Fruit fly (Drosophila melanogaster) whole organism, embryonic: ENCODE results near the gene Bub1.

Source experiments
- Asciz ChIP-seq: fragments of 200-800 bp; sonication (Bioruptor generic); optimal IDR thresholded peaks from 2 replicates; lab custom pipeline; 2017; ENCODE audit warnings: missing biosample characterization, mild to moderate bottlenecking, missing genetic modification characterization, missing genetic modification reagents
- Bteb2 ChIP-seq: fragments of 200-800 bp; sonication (Bioruptor generic); optimal IDR thresholded peaks from 2 replicates; lab custom pipeline; 2016; ENCODE audit warnings: missing biosample characterization, missing genetic modification characterization
- CG12659 ChIP-seq: fragments of 200-800 bp; sonication (Bioruptor generic); optimal IDR thresholded peaks from 3 replicates; lab custom pipeline; 2017; ENCODE audit warnings: mild to moderate bottlenecking, missing biosample characterization, missing genetic modification reagents, missing genetic modification characterization
- CG12942 ChIP-seq: fragments of 200-800 bp; sonication (Bioruptor generic); optimal IDR thresholded peaks from 3 replicates; lab custom pipeline; 2016; ENCODE audit warnings: missing biosample characterization, missing genetic modification characterization
- CG17385 ChIP-seq: fragments of 200-800 bp; sonication (Bioruptor generic); optimal IDR thresholded peaks from 3 replicates; lab custom pipeline; 2018; ENCODE audit warnings: missing biosample characterization, mild to moderate bottlenecking, missing genetic modification characterization
- CG17568 ChIP-seq: fragments of 200-800 bp; sonication (Bioruptor generic); optimal IDR thresholded peaks from 2 replicates; lab custom pipeline; 2018; ENCODE audit warnings: missing biosample characterization, mild to moderate bottlenecking, missing genetic modification characterization, moderate library complexity
- CG17612 ChIP-seq: fragments of 200-800 bp; sonication (Bioruptor generic); IDR thresholded peaks from 2 replicates; pipeline ENCODE4 v1.3.6; 2022; ENCODE audit warnings: missing biosample characterization, missing genetic modification characterization
- CG18011 ChIP-seq: fragments of 200-800 bp; sonication (Bioruptor generic); optimal IDR thresholded peaks from 2 replicates; lab custom pipeline; 2017; ENCODE audit warnings: missing biosample characterization, missing genetic modification characterization, mild to moderate bottlenecking, moderate library complexity, missing genotype
- CG30403 ChIP-seq: fragments of 200-800 bp; sonication (Bioruptor generic); optimal IDR thresholded peaks from 3 replicates; lab custom pipeline; 2016; ENCODE audit warnings: missing biosample characterization, missing genetic modification characterization
- CG31365 ChIP-seq: fragments of 200-800 bp; sonication (Bioruptor generic); optimal IDR thresholded peaks from 2 replicates; lab custom pipeline; 2018; ENCODE audit warnings: missing biosample characterization, mild to moderate bottlenecking, missing genetic modification characterization
- CG31441 ChIP-seq: fragments of 200-800 bp; sonication (Bioruptor generic); IDR thresholded peaks from 2 replicates; pipeline ENCODE4 v1.3.6; 2022; ENCODE audit warnings: missing biosample characterization, missing genetic modification characterization
- CG32532 ChIP-seq: fragments of 200-800 bp; sonication (Bioruptor generic); IDR thresholded peaks from 2 replicates; pipeline ENCODE4 v1.3.6; 2022; ENCODE audit warnings: missing biosample characterization, missing genetic modification characterization
- CG4707 ChIP-seq: fragments of 200-800 bp; sonication (Bioruptor generic); optimal IDR thresholded peaks from 2 replicates; lab custom pipeline; 2018; ENCODE audit warnings: missing biosample characterization, mild to moderate bottlenecking, missing genetic modification characterization, moderate library complexity
- CG9437 ChIP-seq: fragments of 200-800 bp; sonication (Bioruptor generic); optimal IDR thresholded peaks from 2 replicates; lab custom pipeline; 2018; ENCODE audit warnings: missing biosample characterization, mild to moderate bottlenecking, missing genetic modification characterization
- Dfd ChIP-seq, 2 experiments: fragments of >200 bp; optimal IDR thresholded peaks; 2 replicates each; lab custom pipeline; 2017; ENCODE audit warnings: missing biosample characterization in 2 of 2, missing genetic modification characterization in 2 of 2
- Dip2 ChIP-seq: fragments of 200-800 bp; sonication (Bioruptor generic); IDR thresholded peaks from 2 replicates; pipeline ENCODE4 v1.3.6; 2022; ENCODE audit warnings: missing biosample characterization, missing genetic modification characterization
- E2f2 ChIP-seq: fragments of 200-800 bp; sonication (Bioruptor generic); IDR thresholded peaks from 2 replicates; pipeline ENCODE4 v1.3.6; 2022; ENCODE audit warnings: missing biosample characterization, missing genetic modification characterization
- Hmx ChIP-seq: fragments of 200-800 bp; sonication (Bioruptor generic); optimal IDR thresholded peaks from 2 replicates; lab custom pipeline; 2016; ENCODE audit warnings: missing biosample characterization, missing genetic modification characterization
- Max ChIP-seq: fragments of 200-800 bp; sonication (Bioruptor generic); optimal IDR thresholded peaks from 2 replicates; lab custom pipeline; 2016; ENCODE audit warnings: missing biosample characterization, mild to moderate bottlenecking, missing genetic modification characterization
- NC2β ChIP-seq: fragments of 200-800 bp; sonication (Bioruptor generic); optimal IDR thresholded peaks from 2 replicates; lab custom pipeline; 2016; ENCODE audit warnings: missing biosample characterization, missing genetic modification characterization
- NfI ChIP-seq: fragments of 200-800 bp; sonication (Bioruptor generic); optimal IDR thresholded peaks from 3 replicates; lab custom pipeline; 2018; ENCODE audit warnings: missing biosample characterization, mild to moderate bottlenecking, missing genetic modification characterization, moderate library complexity
- Oaz ChIP-seq: fragments of 200-800 bp; sonication (Bioruptor generic); IDR thresholded peaks from 2 replicates; pipeline ENCODE4 v1.3.6; 2022; ENCODE audit warnings: missing biosample characterization, missing genetic modification characterization
- Opbp ChIP-seq: fragments of 200-800 bp; sonication (Bioruptor generic); IDR thresholded peaks from 3 replicates; pipeline ENCODE4 v1.3.6; 2022; ENCODE audit warnings: missing biosample characterization, missing genetic modification characterization; ENCODE audit not compliant: partially characterized antibody
- TFAM ChIP-seq: fragments of 200-800 bp; sonication (Bioruptor generic); optimal IDR thresholded peaks from 2 replicates; lab custom pipeline; 2017; ENCODE audit warnings: missing biosample characterization, missing genetic modification characterization, inconsistent platforms
- az2 ChIP-seq: fragments of 200-800 bp; sonication (Bioruptor generic); optimal IDR thresholded peaks from 3 replicates; lab custom pipeline; 2016; ENCODE audit warnings: missing biosample characterization, missing genetic modification characterization
- br ChIP-seq: fragments of >200 bp; optimal IDR thresholded peaks from 2 replicates; lab custom pipeline; 2017
- croc ChIP-seq: fragments of 200-800 bp; sonication (Bioruptor generic); conservative IDR thresholded peaks from 3 replicates; pipeline ENCODE4 v1.3.6; 2022; ENCODE audit warnings: missing biosample characterization, missing genetic modification characterization
- danr ChIP-seq: fragments of 200-800 bp; sonication (Bioruptor generic); IDR thresholded peaks from 2 replicates; pipeline ENCODE4 v1.3.6; 2022; ENCODE audit warnings: missing biosample characterization, missing genetic modification characterization
- disco-r ChIP-seq: fragments of 200-800 bp; sonication (Bioruptor generic); optimal IDR thresholded peaks from 2 replicates; lab custom pipeline; 2016; ENCODE audit warnings: missing biosample characterization, missing genetic modification characterization
- exex ChIP-seq: fragments of 200-800 bp; sonication (Bioruptor generic); optimal IDR thresholded peaks from 4 replicates; lab custom pipeline; 2018; ENCODE audit warnings: missing biosample characterization, mild to moderate bottlenecking, missing genetic modification characterization, moderate library complexity
- fd64A ChIP-seq: fragments of 200-800 bp; sonication (Bioruptor generic); optimal IDR thresholded peaks from 3 replicates; lab custom pipeline; 2018; ENCODE audit warnings: missing biosample characterization, mild to moderate bottlenecking, missing genetic modification characterization
- fru ChIP-seq: fragments of >200 bp; optimal IDR thresholded peaks from 2 replicates; lab custom pipeline; 2017
- fu2 ChIP-seq: fragments of 200-800 bp; sonication (Bioruptor generic); optimal IDR thresholded peaks from 2 replicates; lab custom pipeline; 2016; ENCODE audit warnings: missing biosample characterization, missing genetic modification characterization
- gcm2 ChIP-seq: fragments of 200-800 bp; sonication (Bioruptor generic); optimal IDR thresholded peaks from 2 replicates; lab custom pipeline; 2016; ENCODE audit warnings: missing biosample characterization, missing genetic modification characterization
- hkb ChIP-seq, 2 experiments: fragments of 200-800 bp in 1 of 2; fragments of >200 bp in 1 of 2; sonication (Bioruptor generic) in 1 of 2; IDR thresholded peaks in 1 of 2; optimal IDR thresholded peaks in 1 of 2; 2 replicates each; pipeline versions ENCODE4 v1.3.6 to Lab custom; 2017 to 2022; ENCODE audit warnings: missing biosample characterization in 1 of 2, missing genetic modification characterization in 1 of 2
- hth ChIP-seq: fragments of >200 bp; optimal IDR thresholded peaks from 2 replicates; lab custom pipeline; 2017; ENCODE audit warnings: inconsistent platforms
- lola ChIP-seq, 3 experiments: fragments of >200 bp in 2 of 3; fragments of 200-800 bp in 1 of 3; sonication (Bioruptor generic) in 1 of 3; optimal IDR thresholded peaks; 2 replicates each; lab custom pipeline; 2017 to 2019; ENCODE audit warnings: missing biosample characterization in 3 of 3, missing genetic modification characterization in 3 of 3, mild to moderate bottlenecking in 1 of 3, moderate library complexity in 1 of 3
- nau ChIP-seq: fragments of 200-800 bp; sonication (Bioruptor generic); optimal IDR thresholded peaks from 3 replicates; lab custom pipeline; 2017; ENCODE audit warnings: missing biosample characterization, mild to moderate bottlenecking, missing genetic modification characterization, missing genetic modification reagents
- nerfin-1 ChIP-seq: fragments of 200-800 bp; sonication (Bioruptor generic); optimal IDR thresholded peaks from 3 replicates; lab custom pipeline; 2019; ENCODE audit warnings: missing biosample characterization, mild to moderate bottlenecking, missing genetic modification characterization, moderate library complexity
- pb ChIP-seq: fragments of 200-800 bp; sonication (Bioruptor generic); optimal IDR thresholded peaks from 3 replicates; lab custom pipeline; 2016; ENCODE audit warnings: missing biosample characterization, missing genetic modification characterization
- pho ChIP-seq: fragments of 200-800 bp; sonication (Bioruptor generic); optimal IDR thresholded peaks from 2 replicates; lab custom pipeline; 2016; ENCODE audit warnings: missing biosample characterization, missing genetic modification characterization
- pita ChIP-seq: fragments of 200-800 bp; sonication (Bioruptor generic); optimal IDR thresholded peaks from 2 replicates; lab custom pipeline; 2017; ENCODE audit warnings: missing biosample characterization, mild to moderate bottlenecking, missing genetic modification characterization
- psq ChIP-seq: fragments of 200-800 bp; sonication (Bioruptor generic); optimal IDR thresholded peaks from 2 replicates; lab custom pipeline; 2017; ENCODE audit warnings: missing biosample characterization, missing genetic modification characterization
- repo ChIP-seq: fragments of 200-800 bp; sonication (Bioruptor generic); optimal IDR thresholded peaks from 2 replicates; lab custom pipeline; 2016; ENCODE audit warnings: missing biosample characterization, missing genetic modification characterization
- rib ChIP-seq: fragments of 200-800 bp; sonication (Bioruptor generic); IDR thresholded peaks from 2 replicates; pipeline ENCODE4 v1.3.6; 2022; ENCODE audit warnings: missing biosample characterization, missing genetic modification characterization
- scrt ChIP-seq: fragments of 200-800 bp; sonication (Bioruptor generic); optimal IDR thresholded peaks from 2 replicates; lab custom pipeline; 2018; ENCODE audit warnings: missing biosample characterization, mild to moderate bottlenecking, missing genetic modification characterization, moderate library complexity
- seq ChIP-seq: fragments of 200-800 bp; sonication (Bioruptor generic); IDR thresholded peaks from 2 replicates; pipeline ENCODE4 v1.3.6; 2022; ENCODE audit warnings: missing biosample characterization, missing genetic modification characterization
- slou ChIP-seq: fragments of 200-800 bp; sonication (Bioruptor generic); optimal IDR thresholded peaks from 3 replicates; lab custom pipeline; 2016; ENCODE audit warnings: missing biosample characterization, missing genetic modification characterization
- tx ChIP-seq: fragments of 200-800 bp; sonication (Bioruptor generic); optimal IDR thresholded peaks from 2 replicates; lab custom pipeline; 2016; ENCODE audit warnings: missing biosample characterization, missing genetic modification characterization
- wek ChIP-seq: fragments of 200-800 bp; sonication (Bioruptor generic); optimal IDR thresholded peaks from 3 replicates; lab custom pipeline; 2018; ENCODE audit warnings: missing biosample characterization, mild to moderate bottlenecking, missing genetic modification characterization, moderate library complexity
- zfh2 ChIP-seq: fragments of 200-800 bp; sonication (Bioruptor generic); optimal IDR thresholded peaks from 2 replicates; lab custom pipeline; 2016; ENCODE audit warnings: missing biosample characterization, missing genetic modification characterization

Gene Bub1

dm6 chr2L:5237899-5238566, 40.6 kb upstream of the Bub1 start (continued):
- TF ChIP-seq CG18011 = no peak
- no peak for TF ChIP-seq hkb (optimal IDR thresholded peaks at IDR 0.05; lab: Kevin White, UChicago)
- 0 out of 2 replicates have a peak, but pooled peaks have one; percentile 40 for TF ChIP-seq hkb (GFP tag; IDR thresholded peaks at IDR 0.05; lab: Robert Waterston, UW)
- no peak for TF ChIP-seq scrt (GFP tag; lab: Kevin White, UChicago)
- TF ChIP-seq pita (GFP tag; lab: Kevin White, UChicago) = no peak
- no peak for TF ChIP-seq seq (GFP tag; lab: Robert Waterston, UW)
- TF ChIP-seq gcm2 (GFP tag; lab: Kevin White, UChicago) = no peak
- TF ChIP-seq tx (GFP tag; lab: Kevin White, UChicago) = no peak
- no peak for TF ChIP-seq psq (GFP tag; lab: Kevin White, UChicago)
- no peak for TF ChIP-seq Opbp
- TF ChIP-seq NC2β (GFP tag; lab: Kevin White, UChicago) = no peak
- no peak for TF ChIP-seq CG17568 (GFP tag; lab: Kevin White, UChicago)
- no peak for TF ChIP-seq CG17612
- TF ChIP-seq Max (GFP tag; lab: Kevin White, UChicago) = peak; percentile 28
- no peak for TF ChIP-seq br (lab: Kevin White, UChicago)
- peak; percentile 73 for TF ChIP-seq croc (GFP tag; lab: Robert Waterston, UW)
- TF ChIP-seq TFAM (GFP tag; lab: Kevin White, UChicago) = no peak
- peak; percentile 54 for TF ChIP-seq nerfin-1
- no peak for TF ChIP-seq fu2 (GFP tag; lab: Kevin White, UChicago)
- TF ChIP-seq Asciz (GFP tag; lab: Kevin White, UChicago) = peak; percentile 30
- TF ChIP-seq pb (GFP tag; lab: Kevin White, UChicago) = no peak
- no peak for TF ChIP-seq hth
- no peak for TF ChIP-seq Hmx (GFP tag; lab: Kevin White, UChicago)
- peak; percentile 69 for TF ChIP-seq az2
- TF ChIP-seq lola (GFP tag; optimal IDR thresholded peaks at IDR 0.05; lab: Kevin White, UChicago) = peak in 1 of 3 experiments; percentile 92
- TF ChIP-seq CG12942 (GFP tag; lab: Kevin White, UChicago) = peak; percentile 26
- no peak for TF ChIP-seq CG32532 (GFP tag; lab: Robert Waterston, UW)
- TF ChIP-seq CG31441 (GFP tag; lab: Robert Waterston, UW) = peak; percentile 85
- no peak for TF ChIP-seq Bteb2 (GFP tag; lab: Kevin White, UChicago)
- no peak for TF ChIP-seq slou
- TF ChIP-seq pho (GFP tag; lab: Kevin White, UChicago) = no peak
- peak; percentile 62 for TF ChIP-seq CG17385 (GFP tag; lab: Kevin White, UChicago)
- no peak for TF ChIP-seq rib (GFP tag; lab: Robert Waterston, UW)
- peak; percentile 55 for TF ChIP-seq CG30403
- no peak for TF ChIP-seq zfh2 (GFP tag; lab: Kevin White, UChicago)
- no peak for TF ChIP-seq repo (GFP tag; lab: Kevin White, UChicago)
- no peak for TF ChIP-seq CG31365 (tag; lab: Kevin White, UChicago)
- no peak for TF ChIP-seq exex (tag; lab: Kevin White, UChicago)
- TF ChIP-seq wek = no peak
- no peak for TF ChIP-seq Dfd (GFP tag; optimal IDR thresholded peaks at IDR 0.05; lab: Kevin White, UChicago)
- peak; percentile 16 for TF ChIP-seq nau
- TF ChIP-seq CG4707 (GFP tag; lab: Kevin White, UChicago) = no peak
- peak; percentile 35 for TF ChIP-seq CG9437
- peak; percentile 25; the same call in 1 of the 2 replicates for TF ChIP-seq E2f2 (GFP tag; lab: Robert Waterston, UW)
- no peak for TF ChIP-seq NfI (GFP tag; lab: Kevin White, UChicago)
- no peak for TF ChIP-seq fru (lab: Kevin White, UChicago)
- TF ChIP-seq Oaz (GFP tag; lab: Robert Waterston, UW) = no peak
- no peak for TF ChIP-seq fd64A
- peak; percentile 33 for TF ChIP-seq CG12659 (GFP tag; lab: Kevin White, UChicago)
- TF ChIP-seq disco-r (GFP tag; lab: Kevin White, UChicago) = no peak
- no peak for TF ChIP-seq danr (GFP tag; lab: Robert Waterston, UW)
- TF ChIP-seq Dip2 (GFP tag; lab: Robert Waterston, UW) = no peak
